Worm (Caenorhabditis elegans) whole organism, L1 larva: Measurements from ENCODE around the gene F21C10.9.

Source experiments
- ama-1 ChIP-seq: fragments of 150-350 bp; optimal IDR thresholded peaks from 2 replicates; lab custom pipeline; 2014
- ceh-82 ChIP-seq, 3 experiments: fragments of 150-350 bp in 1 of 3; sonication (generic microtip) in 2 of 3; optimal IDR thresholded peaks; 2 replicates each; lab custom pipeline; 2014 to 2017; ENCODE audit warnings: missing biosample characterization in 3 of 3, missing genetic modification characterization in 3 of 3
- elt-2 ChIP-seq: sonication (generic microtip); optimal IDR thresholded peaks from 2 replicates; lab custom pipeline; 2016; ENCODE audit warnings: missing genetic modification characterization, mild to moderate bottlenecking, inconsistent platforms, missing compliant biosample characterization, missing genetic modification reagents
- nhr-11 ChIP-seq: fragments of 150-350 bp; optimal IDR thresholded peaks from 2 replicates; lab custom pipeline; 2014; ENCODE audit warnings: missing biosample characterization, missing genetic modification characterization
- nhr-77 ChIP-seq: fragments of 150-350 bp; optimal IDR thresholded peaks from 2 replicates; lab custom pipeline; 2014; ENCODE audit warnings: missing biosample characterization, missing genetic modification characterization
- nhr-84 ChIP-seq: sonication (generic microtip); optimal IDR thresholded peaks from 2 replicates; lab custom pipeline; 2017; ENCODE audit warnings: missing biosample characterization, missing genetic modification characterization
- unc-62 ChIP-seq: fragments of 150-350 bp; optimal IDR thresholded peaks from 2 replicates; lab custom pipeline; 2014; ENCODE audit warnings: missing biosample characterization, missing genetic modification reagents, missing genetic modification characterization

DNA sequence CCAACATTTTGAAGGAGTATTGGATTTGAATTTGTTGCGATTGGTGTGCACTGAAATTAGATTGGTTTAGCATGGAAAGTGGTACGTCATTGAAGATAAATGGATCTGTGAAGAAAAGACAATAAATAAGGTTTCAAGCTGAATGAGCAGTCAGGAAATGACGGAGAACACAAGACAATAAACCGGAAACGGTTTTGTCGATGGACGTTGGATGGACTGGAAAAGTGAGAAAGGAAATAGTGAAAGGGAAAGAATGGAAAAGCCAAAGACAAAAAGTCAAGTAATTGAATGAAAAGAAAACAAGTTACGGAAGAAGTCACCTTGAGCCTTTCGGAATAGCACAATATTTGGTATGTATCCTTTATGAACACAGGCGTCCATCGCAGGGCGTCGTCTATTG, 22.2 kb downstream of the F21C10.9 start, which contains the start of gene T27E4.7:
- TF ChIP-seq ceh-82 (tag; optimal IDR thresholded peaks at IDR 0.05; lab: Kevin White, UChicago) (no peak), nhr-77 (tag; lab: Kevin White, UChicago) (no peak), ama-1 (no peak), elt-2 (tag; lab: Kevin White, UChicago) (no peak), unc-62 (GFP tag; lab: Kevin White, UChicago) (no peak), nhr-84 (no peak), nhr-11 (no peak)
